Worm (Caenorhabditis elegans) whole organism, mixed stage, embryonic: ENCODE measurements around the gene C25G4.3.

Experiments
- M03D4.4 ChIP-seq: sonication (generic microtip); optimal IDR thresholded peaks from 2 replicates; lab custom pipeline; 2017; ENCODE audit warnings: mild to moderate bottlenecking, missing genetic modification characterization, missing compliant biosample characterization
- bed-3 ChIP-seq: fragments of 200-800 bp; sonication (Bioruptor generic); optimal IDR thresholded peaks from 3 replicates; lab custom pipeline; 2018; ENCODE audit warnings: mild to moderate bottlenecking, missing genetic modification characterization, moderate library complexity, missing compliant biosample characterization
- blmp-1 ChIP-seq: fragments of 150-350 bp; optimal IDR thresholded peaks from 2 replicates; lab custom pipeline; 2014; ENCODE audit warnings: missing biosample characterization, missing genetic modification characterization
- ceh-39 ChIP-seq: fragments of 150-350 bp; optimal IDR thresholded peaks from 2 replicates; lab custom pipeline; 2014; ENCODE audit warnings: missing biosample characterization, missing genetic modification characterization
- ceh-43 ChIP-seq: fragments of 200-800 bp; sonication (Bioruptor generic); optimal IDR thresholded peaks from 2 replicates; lab custom pipeline; 2018; ENCODE audit warnings: mild to moderate bottlenecking, missing genetic modification characterization, moderate library complexity, missing compliant biosample characterization
- ceh-83 ChIP-seq: fragments of 200-800 bp; sonication (Bioruptor generic); optimal IDR thresholded peaks from 2 replicates; lab custom pipeline; 2018; ENCODE audit warnings: mild to moderate bottlenecking, missing genetic modification characterization, missing compliant biosample characterization
- ces-1 ChIP-seq: fragments of 150-350 bp; optimal IDR thresholded peaks from 2 replicates; lab custom pipeline; 2014; ENCODE audit warnings: missing biosample characterization, missing genetic modification reagents, missing genetic modification characterization
- cnd-1 ChIP-seq: fragments of 200-800 bp; sonication (Bioruptor generic); optimal IDR thresholded peaks from 2 replicates; lab custom pipeline; 2018; ENCODE audit warnings: mild to moderate bottlenecking, missing genetic modification characterization, missing compliant biosample characterization
- drap-1 ChIP-seq: fragments of 200-800 bp; sonication (Bioruptor generic); optimal IDR thresholded peaks from 3 replicates; lab custom pipeline; 2018; ENCODE audit warnings: mild to moderate bottlenecking, missing genetic modification characterization, missing compliant biosample characterization
- elt-1 ChIP-seq: sonication (generic microtip); optimal IDR thresholded peaks from 2 replicates; lab custom pipeline; 2017; ENCODE audit warnings: missing genetic modification characterization, mild to moderate bottlenecking, missing compliant biosample characterization, antibody characterized with exemption, moderate library complexity, borderline replicate concordance; ENCODE audit not compliant: insufficient read depth
- elt-3 ChIP-seq: fragments of 150-350 bp; optimal IDR thresholded peaks from 2 replicates; lab custom pipeline; 2014; ENCODE audit warnings: missing biosample characterization, missing genetic modification characterization
- flh-1 ChIP-seq: fragments of 200-800 bp; sonication (Bioruptor generic); optimal IDR thresholded peaks from 2 replicates; lab custom pipeline; 2018; ENCODE audit warnings: mild to moderate bottlenecking, missing genetic modification characterization, moderate library complexity, missing compliant biosample characterization
- ham-2 ChIP-seq: fragments of 200-800 bp; sonication (Bioruptor generic); optimal IDR thresholded peaks from 2 replicates; lab custom pipeline; 2018; ENCODE audit warnings: mild to moderate bottlenecking, missing genetic modification characterization, missing compliant biosample characterization
- hlh-1 ChIP-seq: fragments of 150-350 bp; optimal IDR thresholded peaks from 2 replicates; lab custom pipeline; 2014; ENCODE audit warnings: missing biosample characterization, missing genetic modification reagents, missing genetic modification characterization
- lin-32 ChIP-seq: fragments of 200-800 bp; sonication (Bioruptor generic); optimal IDR thresholded peaks from 2 replicates; lab custom pipeline; 2018; ENCODE audit warnings: mild to moderate bottlenecking, missing genetic modification characterization, missing compliant biosample characterization
- lsy-2 ChIP-seq: fragments of 150-350 bp; optimal IDR thresholded peaks from 2 replicates; lab custom pipeline; 2014; ENCODE audit warnings: missing biosample characterization, missing genetic modification characterization
- mab-5 ChIP-seq: fragments of 150-350 bp; optimal IDR thresholded peaks from 2 replicates; lab custom pipeline; 2014; ENCODE audit warnings: missing biosample characterization, missing genetic modification characterization
- mep-1 ChIP-seq: fragments of 150-350 bp; optimal IDR thresholded peaks from 2 replicates; lab custom pipeline; 2017; ENCODE audit warnings: missing biosample characterization, missing genetic modification reagents, missing genetic modification characterization, inconsistent platforms
- mls-2 ChIP-seq: sonication (generic microtip); optimal IDR thresholded peaks from 2 replicates; lab custom pipeline; 2016; ENCODE audit warnings: mild to moderate bottlenecking, missing genetic modification characterization, moderate library complexity, missing compliant biosample characterization
- nhr-12 ChIP-seq: fragments of 150-350 bp; optimal IDR thresholded peaks from 2 replicates; lab custom pipeline; 2014; ENCODE audit warnings: missing biosample characterization, missing genetic modification characterization
- nhr-2 ChIP-seq: fragments of 150-350 bp; optimal IDR thresholded peaks from 2 replicates; lab custom pipeline; 2014; ENCODE audit warnings: missing biosample characterization, missing genetic modification characterization
- nhr-237 ChIP-seq: fragments of 150-350 bp; optimal IDR thresholded peaks from 2 replicates; lab custom pipeline; 2014; ENCODE audit warnings: missing biosample characterization, missing genetic modification characterization
- nhr-28 ChIP-seq: fragments of 150-350 bp; optimal IDR thresholded peaks from 2 replicates; lab custom pipeline; 2014; ENCODE audit warnings: missing biosample characterization, missing genetic modification characterization
- nhr-76 ChIP-seq: sonication (generic microtip); optimal IDR thresholded peaks from 2 replicates; lab custom pipeline; 2017; ENCODE audit warnings: missing biosample characterization, missing genetic modification characterization
- pha-4 ChIP-seq: fragments of 150-350 bp; optimal IDR thresholded peaks from 2 replicates; lab custom pipeline; 2018; ENCODE audit warnings: missing biosample characterization, missing genetic modification reagents, missing genetic modification characterization
- sem-2 ChIP-seq: fragments of 200-800 bp; sonication (Bioruptor generic); optimal IDR thresholded peaks from 2 replicates; lab custom pipeline; 2018; ENCODE audit warnings: mild to moderate bottlenecking, missing genetic modification characterization, missing compliant biosample characterization
- sptf-1 ChIP-seq: sonication (generic microtip); optimal IDR thresholded peaks from 2 replicates; lab custom pipeline; 2017; ENCODE audit warnings: mild to moderate bottlenecking, missing genetic modification characterization, moderate library complexity, missing compliant biosample characterization
- unc-120 ChIP-seq: sonication (generic microtip); optimal IDR thresholded peaks from 2 replicates; lab custom pipeline; 2017; ENCODE audit warnings: missing genetic modification characterization, missing compliant biosample characterization; ENCODE audit not compliant: poor library complexity, severe bottlenecking
- unc-39 ChIP-seq: fragments of 150-350 bp; optimal IDR thresholded peaks from 2 replicates; lab custom pipeline; 2014; ENCODE audit warnings: missing biosample characterization, missing genetic modification characterization
- zip-8 ChIP-seq: fragments of 150-350 bp; optimal IDR thresholded peaks from 2 replicates; lab custom pipeline; 2014; ENCODE audit warnings: missing biosample characterization, missing genetic modification characterization
- ztf-11 ChIP-seq: fragments of 150-350 bp; optimal IDR thresholded peaks from 2 replicates; lab custom pipeline; 2014; ENCODE audit warnings: missing biosample characterization, missing genetic modification characterization

C25G4.3 gene

DNA sequence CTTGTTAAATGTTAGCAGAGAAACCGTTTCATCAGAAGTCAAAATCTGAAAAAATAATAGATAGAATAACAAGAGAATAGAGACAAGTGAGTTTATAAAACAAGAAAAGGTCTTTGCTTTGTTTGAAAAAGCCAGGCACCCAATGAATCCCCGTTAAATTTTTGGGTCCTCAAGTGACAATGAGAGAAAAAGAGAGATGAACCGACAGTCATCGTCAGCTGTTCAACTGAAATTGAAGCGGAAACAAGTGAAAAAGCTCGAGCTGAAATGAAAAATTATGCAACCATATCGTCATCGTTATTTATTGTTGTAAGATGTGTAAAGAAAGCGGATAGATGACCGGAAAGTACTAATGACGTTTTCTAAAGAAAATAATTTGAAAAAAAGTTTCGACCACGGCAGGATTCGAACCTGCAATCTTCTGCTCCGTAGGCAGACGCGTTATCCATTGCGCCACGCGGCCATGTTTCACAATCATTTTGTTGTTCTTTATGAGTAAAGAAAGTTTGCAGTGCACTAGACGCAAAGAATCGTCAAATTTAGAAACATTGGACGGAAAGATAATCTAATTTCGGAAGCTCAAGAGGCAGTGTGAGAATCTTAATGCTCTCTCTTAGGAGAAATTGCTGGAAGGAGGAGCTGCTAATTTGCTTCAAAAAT is 28.0 kb downstream of the C25G4.3 start, which contains the start of gene F08G5.3 (continued):
- TF ChIP-seq ceh-83 (GFP tag; lab: Kevin White, UChicago), result no peak

DNA sequence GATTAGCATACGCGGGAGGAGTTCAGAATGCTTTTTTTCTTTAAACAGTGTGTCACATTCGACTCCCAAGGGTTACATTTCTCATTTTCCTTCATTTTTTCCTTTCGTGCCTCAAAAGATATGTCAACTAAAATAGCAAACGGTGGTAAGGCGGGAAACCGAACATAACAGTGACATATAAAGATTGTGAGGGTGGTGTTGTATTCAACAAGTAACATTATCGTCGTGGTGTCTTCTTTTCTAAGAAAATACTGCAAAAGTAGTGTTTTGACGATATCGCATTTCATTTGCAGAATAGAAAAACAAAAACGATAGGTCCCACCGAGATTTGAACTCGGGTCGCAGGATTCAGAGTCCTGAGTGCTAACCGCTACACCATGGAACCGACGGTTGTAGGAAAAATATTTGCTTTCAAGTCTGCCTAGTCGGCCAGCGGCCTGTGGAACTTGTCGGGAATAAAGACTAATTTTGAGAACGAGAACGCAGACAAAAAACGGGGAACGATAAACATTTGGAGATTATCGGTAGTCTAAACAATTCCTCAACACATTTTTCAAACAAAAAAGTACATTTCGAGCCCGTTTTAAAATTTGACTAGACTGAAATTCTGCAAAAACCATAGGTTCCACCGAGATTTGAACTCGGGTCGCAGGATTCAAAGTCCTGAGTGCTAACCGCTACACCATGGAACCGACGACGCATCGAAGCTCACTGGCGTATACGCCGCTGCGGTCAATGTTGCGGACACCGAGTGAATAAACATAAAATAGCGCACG is 28.9 kb downstream of the C25G4.3 start:
- no peak for TF ChIP-seq blmp-1
- TF ChIP-seq nhr-12 (tag; lab: Kevin White, UChicago), result no peak
- peak; percentile 63 for TF ChIP-seq lin-32 (GFP tag; lab: Kevin White, UChicago)
- TF ChIP-seq ham-2 (GFP tag; lab: Kevin White, UChicago), result peak; percentile 48
- TF ChIP-seq unc-120 (tag; lab: Kevin White, UChicago), result no peak
- peak; percentile 35 for TF ChIP-seq cnd-1 (tag; lab: Kevin White, UChicago)
- peak; percentile 34 for TF ChIP-seq ceh-83 (GFP tag; lab: Kevin White, UChicago)
- peak; percentile 52 for TF ChIP-seq sptf-1 (tag; lab: Kevin White, UChicago)
- no peak for TF ChIP-seq elt-1 (tag; lab: Kevin White, UChicago)
- TF ChIP-seq M03D4.4 (tag; lab: Kevin White, UChicago), result peak; percentile 32

DNA sequence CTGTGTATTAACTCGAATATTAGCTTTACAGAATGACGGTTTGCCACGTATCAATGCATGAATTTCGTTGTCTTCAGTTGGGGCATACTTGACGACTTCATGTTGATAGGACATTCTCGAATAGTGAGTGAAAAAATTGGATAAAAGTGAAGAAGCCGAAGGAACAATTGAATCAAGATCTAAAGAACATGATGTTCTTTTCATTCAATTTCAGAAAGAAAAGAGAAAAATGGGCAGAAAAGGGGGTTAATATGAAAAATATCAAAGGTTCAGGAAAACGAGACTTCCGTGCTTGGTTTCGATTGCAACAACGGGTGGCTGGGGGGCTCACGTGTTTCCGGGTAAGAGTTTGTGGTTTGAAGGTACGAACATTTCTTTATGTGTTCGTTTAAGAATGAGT is 31.1 kb downstream of the C25G4.3 start:
- no peak for TF ChIP-seq mls-2 (tag; lab: Kevin White, UChicago)
- TF ChIP-seq cnd-1 (tag; lab: Kevin White, UChicago), result no peak
- no peak for TF ChIP-seq zip-8 (tag; lab: Kevin White, UChicago)
- no peak for TF ChIP-seq drap-1 (GFP tag; lab: Kevin White, UChicago)
- no peak for TF ChIP-seq flh-1

DNA sequence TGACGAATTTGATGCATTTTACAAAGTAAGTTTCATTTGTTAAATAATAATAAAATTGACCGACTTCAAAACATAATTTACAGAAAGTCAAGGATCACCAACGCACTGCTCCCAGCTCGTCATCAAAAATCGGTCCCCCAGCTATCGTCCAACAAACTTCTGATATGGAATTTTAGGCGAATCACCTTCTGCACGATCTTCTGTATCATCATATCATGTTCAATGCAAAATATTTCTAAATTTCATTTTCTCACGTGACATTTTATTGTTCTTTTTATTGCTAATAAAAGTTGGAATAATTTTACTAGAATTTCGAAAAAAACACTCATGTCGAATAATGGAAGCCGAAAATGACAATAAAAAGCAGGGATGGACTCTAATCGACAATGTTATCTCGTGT is 35.5 kb downstream of the C25G4.3 start, which contains the start of gene acl-13:
acl-13 (plus strand) TSS at position 301 of the 400 bp plus-strand sequence.
- TF ChIP-seq nhr-76 (tag; lab: Kevin White, UChicago) (no peak), nhr-237 (no peak), flh-1 (no peak), nhr-2 (tag; lab: Kevin White, UChicago) (no peak), blmp-1 (no peak), nhr-28 (tag; lab: Kevin White, UChicago) (no peak), unc-39 (no peak), ceh-43 (GFP tag; lab: Kevin White, UChicago) (no peak), sem-2 (GFP tag; lab: Kevin White, UChicago) (no peak), lin-32 (GFP tag; lab: Kevin White, UChicago) (no peak), ham-2 (GFP tag; lab: Kevin White, UChicago) (no peak), hlh-1 (tag; lab: Kevin White, UChicago) (no peak), ceh-39 (tag; lab: Kevin White, UChicago) (no peak), ztf-11 (tag; lab: Kevin White, UChicago) (no peak), ces-1 (no peak), M03D4.4 (tag; lab: Kevin White, UChicago) (no peak)

DNA sequence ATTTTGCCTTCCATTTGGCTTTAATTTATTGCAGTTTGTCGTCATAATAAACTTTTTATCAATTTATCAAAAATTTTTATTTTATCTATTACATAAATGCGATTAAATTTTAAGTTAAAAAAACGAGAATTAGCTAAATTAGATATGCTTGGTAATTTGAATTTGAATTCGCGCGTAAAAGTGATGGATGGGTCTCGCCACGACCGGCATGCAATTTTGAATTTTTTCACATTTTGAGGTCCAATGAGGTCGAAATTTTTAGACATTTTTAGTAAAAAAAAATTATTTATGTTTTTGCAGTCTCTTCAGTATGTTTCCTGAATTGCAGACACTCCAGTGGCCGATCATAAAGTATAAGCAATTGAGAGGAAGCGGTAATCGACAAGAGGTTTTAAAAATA is 37.1 kb downstream of the C25G4.3 start, which contains the start of gene dsb-1:
dsb-1 (plus strand) TSS at position 301 of the 400 bp plus-strand sequence.
- TF ChIP-seq zip-8 (tag; lab: Kevin White, UChicago), result no peak
- no peak for TF ChIP-seq sptf-1 (tag; lab: Kevin White, UChicago)
- no peak for TF ChIP-seq blmp-1
- TF ChIP-seq pha-4 (tag; lab: Kevin White, UChicago), result no peak
- no peak for TF ChIP-seq lin-32 (GFP tag; lab: Kevin White, UChicago)
- no peak for TF ChIP-seq unc-39
- no peak for TF ChIP-seq nhr-28 (tag; lab: Kevin White, UChicago)
- TF ChIP-seq hlh-1 (tag; lab: Kevin White, UChicago), result no peak
- TF ChIP-seq drap-1 (GFP tag; lab: Kevin White, UChicago), result no peak
- TF ChIP-seq elt-1 (tag; lab: Kevin White, UChicago), result no peak

DNA sequence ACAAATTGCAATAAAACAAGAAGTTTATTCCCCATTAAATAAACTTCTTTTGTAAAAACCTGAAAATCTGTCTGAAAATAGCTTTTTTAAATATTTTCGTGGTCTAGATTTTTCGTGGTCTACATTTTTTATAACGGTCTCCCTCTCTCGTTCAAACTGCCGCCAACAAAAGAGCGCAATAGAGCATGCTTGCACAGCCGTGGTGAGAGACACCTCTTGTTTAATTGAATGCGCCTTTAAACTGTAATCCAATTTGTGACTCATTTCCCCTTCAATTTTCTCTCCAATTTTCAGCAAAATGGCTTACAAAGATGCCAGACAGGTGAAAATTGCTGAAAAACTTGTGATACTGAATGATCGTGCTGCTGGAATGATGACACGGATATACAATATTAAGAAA is 41.5 kb downstream of the C25G4.3 start, which contains the start of gene gex-3:
gex-3 (plus strand) TSS at position 295 of the 400 bp plus-strand sequence.
- TF ChIP-seq bed-3 (GFP tag; lab: Kevin White, UChicago) (no peak), lsy-2 (tag; lab: Kevin White, UChicago) (peak; percentile 84), nhr-76 (tag; lab: Kevin White, UChicago) (no peak), mls-2 (tag; lab: Kevin White, UChicago) (peak; percentile 0), lin-32 (GFP tag; lab: Kevin White, UChicago) (no peak), ceh-39 (tag; lab: Kevin White, UChicago) (peak; percentile 54), sem-2 (GFP tag; lab: Kevin White, UChicago) (no peak), pha-4 (tag; lab: Kevin White, UChicago) (peak; percentile 84), nhr-237 (peak; percentile 91), drap-1 (GFP tag; lab: Kevin White, UChicago) (peak; percentile 49), elt-1 (tag; lab: Kevin White, UChicago) (no peak), ceh-43 (GFP tag; lab: Kevin White, UChicago) (peak; percentile 11), ztf-11 (tag; lab: Kevin White, UChicago) (no peak), mep-1 (peak; percentile 97), nhr-12 (tag; lab: Kevin White, UChicago) (no peak), zip-8 (tag; lab: Kevin White, UChicago) (no peak), sptf-1 (tag; lab: Kevin White, UChicago) (peak; percentile 33), blmp-1 (no peak), flh-1 (no peak), mab-5 (tag; lab: Kevin White, UChicago) (no peak), cnd-1 (tag; lab: Kevin White, UChicago) (no peak), ces-1 (peak; percentile 99), elt-3 (tag; lab: Kevin White, UChicago) (no peak), hlh-1 (tag; lab: Kevin White, UChicago) (peak; percentile 48), nhr-28 (tag; lab: Kevin White, UChicago) (no peak), M03D4.4 (tag; lab: Kevin White, UChicago) (no peak), ceh-83 (GFP tag; lab: Kevin White, UChicago) (no peak)
